Fruit fly (Drosophila melanogaster) whole organism, adult: ENCODE data around the gene CG43229.

Experiments
- CG11617 ChIP-seq: fragments of 200-800 bp; sonication (Bioruptor generic); optimal IDR thresholded peaks from 2 replicates; lab custom pipeline; 2017; ENCODE audit warnings: mild to moderate bottlenecking, missing biosample characterization, missing genetic modification reagents, missing genetic modification characterization
- CG1620 ChIP-seq: fragments of 200-800 bp; sonication (Bioruptor generic); optimal IDR thresholded peaks from 2 replicates; lab custom pipeline; 2016; ENCODE audit warnings: missing biosample characterization, missing genetic modification characterization
- CG5204 ChIP-seq: fragments of 200-800 bp; sonication (Bioruptor generic); optimal IDR thresholded peaks from 2 replicates; lab custom pipeline; 2016; ENCODE audit warnings: missing biosample characterization, missing genetic modification characterization
- CG7101 ChIP-seq: fragments of 200-800 bp; sonication (Bioruptor generic); optimal IDR thresholded peaks from 2 replicates; lab custom pipeline; 2018; ENCODE audit warnings: missing biosample characterization, mild to moderate bottlenecking, missing genetic modification characterization, moderate library complexity
- Clk ChIP-seq: fragments of 200-800 bp; sonication (Bioruptor generic); optimal IDR thresholded peaks from 2 replicates; lab custom pipeline; 2017; ENCODE audit warnings: missing biosample characterization, missing genetic modification characterization
- Hr96 ChIP-seq: fragments of 200-800 bp; sonication (Bioruptor generic); optimal IDR thresholded peaks from 2 replicates; lab custom pipeline; 2016; ENCODE audit warnings: missing biosample characterization, missing genetic modification characterization
- bab1 ChIP-seq: fragments of 200-800 bp; sonication (Bioruptor generic); optimal IDR thresholded peaks from 3 replicates; lab custom pipeline; 2019; ENCODE audit warnings: missing biosample characterization, mild to moderate bottlenecking, missing genetic modification characterization, moderate library complexity
- cic ChIP-seq: fragments of 200-800 bp; sonication (Bioruptor generic); optimal IDR thresholded peaks from 2 replicates; lab custom pipeline; 2017; ENCODE audit warnings: missing biosample characterization, mild to moderate bottlenecking, missing genetic modification characterization, moderate library complexity
- ovo ChIP-seq: fragments of 200-800 bp; sonication (Bioruptor generic); optimal IDR thresholded peaks from 2 replicates; lab custom pipeline; 2016; ENCODE audit warnings: missing biosample characterization, missing genetic modification characterization
- pad ChIP-seq: fragments of 200-800 bp; sonication (Bioruptor generic); optimal IDR thresholded peaks from 3 replicates; lab custom pipeline; 2017; ENCODE audit warnings: missing biosample characterization, missing genetic modification characterization, mild to moderate bottlenecking, moderate library complexity, missing genetic modification reagents

- TF ChIP-seq CG1620 (GFP tag; lab: Kevin White, UChicago) (no peak), Hr96 (GFP tag; lab: Kevin White, UChicago) (peak; percentile 15), cic (no peak), bab1 (GFP tag; lab: Kevin White, UChicago) (no peak), ovo (GFP tag; lab: Kevin White, UChicago) (no peak), Clk (GFP tag; lab: Kevin White, UChicago) (no peak), CG7101 (tag; lab: Kevin White, UChicago) (no peak), CG11617 (GFP tag; lab: Kevin White, UChicago) (no peak), pad (no peak), CG5204 (GFP tag; lab: Kevin White, UChicago) (no peak)
These were observed 36.6 kb upstream of the CG43229 start, which contains the start of gene Taf8 for dm6 chrX:18101778-18102177.
